Fruit fly (Drosophila melanogaster): ENCODE results near the gene CG33965.

The CG33965 gene

dm6 chr3L:1232582-1232981, at the start of gene CG33965:
TSS of gene CG33965 (plus strand) at chr3L:1232882.
- no peak for TF ChIP-seq noc (tag; optimal IDR thresholded peaks at IDR 0.05)

- TF ChIP-seq noc (tag; optimal IDR thresholded peaks at IDR 0.05): no peak
These were observed 49.2 kb upstream of the CG33965 start for dm6 chr3L:1183467-1183866.

- TF ChIP-seq noc (tag; optimal IDR thresholded peaks at IDR 0.05): peak; percentile 78
These were observed 43.6 kb upstream of the CG33965 start, which contains the start of gene CG13912 for dm6 chr3L:1188936-1189659. TSS of gene CG13912 (plus strand) at chr3L:1189588.

- no peak for TF ChIP-seq noc (tag; optimal IDR thresholded peaks at IDR 0.05)
These were observed 39.4 kb upstream of the CG33965 start, which contains the start of gene Trhn for dm6 chr3L:1193123-1193844. TSS of gene Trhn (minus strand) at chr3L:1193173.

dm6 chr3L:1195202-1195601, 37.5 kb upstream of the CG33965 start, which contains the start of gene LysX:
TSS of gene LysX (minus strand) at chr3L:1195302.
- TF ChIP-seq noc (tag; optimal IDR thresholded peaks at IDR 0.05): no peak

- no peak for TF ChIP-seq noc (tag; optimal IDR thresholded peaks at IDR 0.05)
These were observed 36.7 kb upstream of the CG33965 start, which contains the start of gene Aplip1 for dm6 chr3L:1195868-1196552. TSS of gene Aplip1 (plus strand) at chr3L:1196317.

- TF ChIP-seq noc (tag; optimal IDR thresholded peaks at IDR 0.05): no peak
These were observed 32.2 kb upstream of the CG33965 start, which contains the start of gene mwh for dm6 chr3L:1200357-1201051. TSS of gene mwh (plus strand) at chr3L:1200786.

- TF ChIP-seq noc (tag; optimal IDR thresholded peaks at IDR 0.05): peak; percentile 19
These were observed 30.0 kb upstream of the CG33965 start, which contains the start of gene meep for dm6 chr3L:1202588-1203195. TSS of gene meep (minus strand) at chr3L:1203036.

- TF ChIP-seq noc (tag; optimal IDR thresholded peaks at IDR 0.05): no peak
These were observed 28.7 kb upstream of the CG33965 start for dm6 chr3L:1203855-1204431.

dm6 chr3L:1204674-1205547, 27.8 kb upstream of the CG33965 start, which contains the start of gene CG9119:
TSS of gene CG9119 (minus strand) at chr3L:1204795.
- TF ChIP-seq noc (tag; optimal IDR thresholded peaks at IDR 0.05): peak; percentile 96

dm6 chr3L:1206682-1207421, 25.8 kb upstream of the CG33965 start, which contains the start of gene LysB:
TSS of gene LysB (plus strand) at chr3L:1207371.
- TF ChIP-seq noc (tag; optimal IDR thresholded peaks at IDR 0.05): no peak

- TF ChIP-seq noc (tag; optimal IDR thresholded peaks at IDR 0.05): no peak
These were observed 24.5 kb upstream of the CG33965 start for dm6 chr3L:1208206-1208605.

dm6 chr3L:1211096-1211495, 21.6 kb upstream of the CG33965 start, which contains the start of gene LysD:
TSS of gene LysD (minus strand) at chr3L:1211196.
- no peak for TF ChIP-seq noc (tag; optimal IDR thresholded peaks at IDR 0.05)
